Worm (Caenorhabditis elegans): ENCODE measurements around the gene M01D1.12.
"Not testable (repeated sequence)": the region's sequence is repeated elsewhere in the genome, so short reads cannot be mapped to it uniquely, and the experiment has no call there.

M01D1.12 gene

ce11 chrII:982842-983241, 43.9 kb upstream of the M01D1.12 start, which contains the start of gene srh-274:
Gene srh-274, plus strand, starts transcription at chrII:983142.
- TF ChIP-seq T26A5.8 (tag; optimal IDR thresholded peaks at IDR 0.05) (no peak), hmg-20 (GFP tag; IDR thresholded peaks at IDR 0.05) (no peak), cebp-1 (GFP tag; IDR thresholded peaks at IDR 0.05) (no peak), cebp-1 (tag; optimal IDR thresholded peaks at IDR 0.05) (no peak), atf-7 (tag; optimal IDR thresholded peaks at IDR 0.05) (no peak), hrde-1 (tag; optimal IDR thresholded peaks at IDR 0.05; ENCODE audit: borderline replicate concordance) (no peak), dox-1 (GFP tag; IDR thresholded peaks at IDR 0.05) (no peak), ekl-4 (GFP tag; IDR thresholded peaks at IDR 0.05) (no peak), xnd-1 (tag; optimal IDR thresholded peaks at IDR 0.05) (no peak), egl-18 (GFP tag; IDR thresholded peaks at IDR 0.05) (no peak), sptf-2 (GFP tag; optimal IDR thresholded peaks at IDR 0.05) (no peak), Y53F4B.3 (GFP tag; IDR thresholded peaks at IDR 0.05) (no peak), F23B12.7 (tag; optimal IDR thresholded peaks at IDR 0.05; ENCODE audit: insufficient read depth) (no peak), Y53G8AR.9 (GFP tag; conservative IDR thresholded peaks at IDR 0.05) (no peak), nfya-1 (tag; optimal IDR thresholded peaks at IDR 0.05; ENCODE audit: borderline replicate concordance, insufficient read depth) (no peak), C17E4.6 (GFP tag; IDR thresholded peaks at IDR 0.05) (no peak), mcd-1 (GFP tag; IDR thresholded peaks at IDR 0.05) (no peak), fkh-3 (tag; optimal IDR thresholded peaks at IDR 0.05) (no peak), Y95B8A.8 (GFP tag; IDR thresholded peaks at IDR 0.05) (no peak), nhr-80 (tag; optimal IDR thresholded peaks at IDR 0.05) (no peak)

- not testable (repeated sequence) for TF ChIP-seq ztf-25 (GFP tag; IDR thresholded peaks at IDR 0.05); bed-1 (GFP tag; IDR thresholded peaks at IDR 0.05); unc-130 (GFP tag; optimal IDR thresholded peaks at IDR 0.05)
These were observed 41.1 kb upstream of the M01D1.12 start, which contains the start of gene fbxc-40 for ce11 chrII:985703-986102. Gene fbxc-40, plus strand, starts transcription at chrII:986003.

DNA sequence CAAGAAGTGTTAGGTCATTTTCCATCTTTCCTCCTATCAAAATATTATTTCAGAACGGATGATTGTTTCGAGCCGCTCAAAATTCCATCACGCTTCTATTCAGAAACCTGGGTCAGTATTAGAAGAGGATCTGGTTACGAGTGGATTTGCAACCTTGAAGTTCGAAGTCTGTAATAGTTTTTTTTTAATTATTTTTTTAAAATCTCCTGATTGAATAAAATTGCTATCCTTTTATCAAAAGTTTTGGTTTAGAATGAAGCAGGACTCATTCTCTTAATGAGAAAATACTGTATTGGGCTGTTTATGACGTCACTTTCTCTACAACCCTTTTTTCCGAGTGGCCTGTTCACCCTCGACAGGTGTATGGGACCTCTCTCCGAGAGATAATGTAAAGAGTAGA, 38.3 kb upstream of the M01D1.12 start, which contains the start of gene fbxc-39:
TSS of gene fbxc-39 (plus strand) at position 301 of the 400 bp plus-strand sequence.
- TF ChIP-seq ceh-100 (GFP tag; IDR thresholded peaks at IDR 0.05) (no peak), lin-40 (tag; optimal IDR thresholded peaks at IDR 0.05) (no peak), T26A5.8 (tag; optimal IDR thresholded peaks at IDR 0.05) (no peak), ztf-22 (GFP tag; optimal IDR thresholded peaks at IDR 0.05) (no peak), dox-1 (GFP tag; IDR thresholded peaks at IDR 0.05) (no peak), attf-3 (GFP tag; conservative IDR thresholded peaks at IDR 0.05) (no peak), rcor-1 (GFP tag; IDR thresholded peaks at IDR 0.05) (no peak), sptf-2 (GFP tag; optimal IDR thresholded peaks at IDR 0.05) (no peak), F37B4.10 (GFP tag; IDR thresholded peaks at IDR 0.05) (no peak), Y95B8A.8 (GFP tag; IDR thresholded peaks at IDR 0.05) (no peak), F10E7.11 (tag; optimal IDR thresholded peaks at IDR 0.05) (no peak), lag-1 (GFP tag; IDR thresholded peaks at IDR 0.05) (no peak), F33H1.4 (GFP tag; IDR thresholded peaks at IDR 0.05) (no peak)

- TF ChIP-seq nfya-2 (GFP tag; IDR thresholded peaks at IDR 0.05) (no peak), lag-1 (GFP tag; IDR thresholded peaks at IDR 0.05) (no peak), lin-54 (GFP tag; optimal IDR thresholded peaks at IDR 0.05) (no peak), nhr-90 (tag; optimal IDR thresholded peaks at IDR 0.05) (no peak), tlf-1 (GFP tag; optimal IDR thresholded peaks at IDR 0.05) (no peak), snpc-4 (GFP tag; optimal IDR thresholded peaks at IDR 0.05) (no peak), snpc-4 (tag; optimal IDR thresholded peaks at IDR 0.05) (no peak), tbp1 (GFP tag; optimal IDR thresholded peaks at IDR 0.05) (no peak), ceh-91 (GFP tag; IDR thresholded peaks at IDR 0.05) (no peak), egl-18 (GFP tag; IDR thresholded peaks at IDR 0.05) (no peak), ceh-27 (GFP tag; optimal IDR thresholded peaks at IDR 0.05) (no peak), dox-1 (GFP tag; IDR thresholded peaks at IDR 0.05) (no peak), ekl-4 (GFP tag; IDR thresholded peaks at IDR 0.05) (no peak), K12H6.12 (tag; optimal IDR thresholded peaks at IDR 0.05) (no peak), dpff-1 (tag; optimal IDR thresholded peaks at IDR 0.05) (no peak), ZK185.1 (tag; optimal IDR thresholded peaks at IDR 0.05; ENCODE audit: poor library complexity, severe bottlenecking) (no peak), nfya-1 (tag; optimal IDR thresholded peaks at IDR 0.05; ENCODE audit: borderline replicate concordance, insufficient read depth) (no peak), C06A6.2 (GFP tag; conservative IDR thresholded peaks at IDR 0.05) (no peak)
These were observed 35.5 kb upstream of the M01D1.12 start, which contains the start of gene fbxc-42 for ce11 chrII:991300-991699. Gene fbxc-42, plus strand, starts transcription at chrII:991600.
